Worm (Caenorhabditis elegans) whole organism, midembryonic: ENCODE results near the gene rpl-16.

ENCODE experiments used
- T22C8.4 ChIP-seq: fragments of 200-800 bp; sonication (Bioruptor generic); IDR thresholded peaks from 2 replicates; pipeline ENCODE4 v1.3.6; 2022; ENCODE audit warnings: missing genetic modification characterization, missing compliant biosample characterization
- cog-1 ChIP-seq: sonication (generic microtip); optimal IDR thresholded peaks from 2 replicates; lab custom pipeline; 2016; ENCODE audit warnings: missing genetic modification characterization, missing compliant biosample characterization
- flt-1 ChIP-seq: fragments of 200-800 bp; sonication (Bioruptor generic); IDR thresholded peaks from 2 replicates; pipeline ENCODE4 v1.3.6; 2022; ENCODE audit warnings: missing genetic modification characterization, missing compliant biosample characterization
- klf-2 ChIP-seq: fragments of 200-800 bp; sonication (Bioruptor generic); conservative IDR thresholded peaks from 2 replicates; pipeline ENCODE4 v1.3.6; 2022; ENCODE audit warnings: missing genetic modification reagents, missing genetic modification characterization, missing compliant biosample characterization
- med-1 ChIP-seq: sonication (generic microtip); optimal IDR thresholded peaks from 2 replicates; lab custom pipeline; 2017; ENCODE audit warnings: missing genetic modification characterization, mild to moderate bottlenecking, missing compliant biosample characterization, antibody characterized with exemption, missing genetic modification reagents; ENCODE audit not compliant: insufficient read depth
- ref-1 ChIP-seq: fragments of 200-800 bp; sonication (Bioruptor generic); conservative IDR thresholded peaks from 2 replicates; pipeline ENCODE4 v1.3.6; 2022; ENCODE audit warnings: missing genetic modification reagents, missing genetic modification characterization, missing compliant biosample characterization
- tab-1 ChIP-seq: fragments of 200-800 bp; sonication (Bioruptor generic); IDR thresholded peaks from 2 replicates; pipeline ENCODE4 v1.3.6; 2022; ENCODE audit warnings: missing genetic modification characterization, missing compliant biosample characterization
- ztf-23 ChIP-seq: fragments of 200-800 bp; sonication (Bioruptor generic); IDR thresholded peaks from 2 replicates; pipeline ENCODE4 v1.3.6; 2022; ENCODE audit warnings: missing genetic modification reagents, missing genetic modification characterization, missing compliant biosample characterization
- ztf-29 ChIP-seq: fragments of 200-800 bp; sonication (Bioruptor generic); IDR thresholded peaks from 2 replicates; pipeline ENCODE4 v1.3.6; 2022; ENCODE audit warnings: missing genetic modification reagents, missing genetic modification characterization, missing compliant biosample characterization

Gene rpl-16

DNA sequence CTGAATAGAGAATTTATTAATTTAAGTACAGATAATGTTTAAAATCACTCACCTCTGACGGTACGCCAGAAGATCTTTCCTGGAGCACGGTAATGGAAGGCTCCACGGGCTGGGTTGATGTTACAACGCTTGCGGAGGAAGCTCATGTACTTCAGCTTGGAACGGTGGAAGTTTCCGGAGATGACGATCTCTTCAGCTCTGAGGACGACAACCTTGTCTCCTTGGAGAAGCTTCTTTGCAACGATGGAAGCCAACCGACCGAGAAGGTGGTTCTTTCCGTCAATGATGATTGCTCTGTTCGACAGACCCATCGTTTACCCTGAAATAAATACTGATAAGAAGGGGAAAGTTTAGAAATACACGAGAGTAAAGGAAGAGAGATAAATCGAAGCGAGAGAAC is at the start of gene rpl-16:
TSS of gene rpl-16 (minus strand) at position 319 of the 400 bp plus-strand sequence.
- TF ChIP-seq klf-2 (GFP tag; lab: Robert Waterston, UW) (no peak), T22C8.4 (no peak), ztf-29 (GFP tag; lab: Robert Waterston, UW) (no peak), tab-1 (GFP tag; lab: Robert Waterston, UW) (no peak), med-1 (GFP tag; lab: Kevin White, UChicago) (no peak), ztf-23 (GFP tag; lab: Robert Waterston, UW) (no peak), ref-1 (GFP tag; lab: Robert Waterston, UW) (no peak), cog-1 (tag; lab: Kevin White, UChicago) (no peak), flt-1 (GFP tag; lab: Robert Waterston, UW) (no peak)

ce11 chrIII:3550364-3550763 is 47.0 kb upstream of the rpl-16 start:
- TF ChIP-seq ztf-29 (GFP tag; lab: Robert Waterston, UW) (no peak), ztf-23 (GFP tag; lab: Robert Waterston, UW) (no peak), tab-1 (GFP tag; lab: Robert Waterston, UW) (no peak), klf-2 (GFP tag; lab: Robert Waterston, UW) (no peak), ref-1 (GFP tag; lab: Robert Waterston, UW) (no peak), med-1 (GFP tag; lab: Kevin White, UChicago) (no peak), flt-1 (GFP tag; lab: Robert Waterston, UW) (no peak), cog-1 (tag; lab: Kevin White, UChicago) (no peak), T22C8.4 (no peak)

- TF ChIP-seq klf-2 (GFP tag; lab: Robert Waterston, UW) (no peak), tab-1 (GFP tag; lab: Robert Waterston, UW) (no peak), ztf-23 (GFP tag; lab: Robert Waterston, UW) (no peak), cog-1 (tag; lab: Kevin White, UChicago) (no peak), T22C8.4 (no peak), med-1 (GFP tag; lab: Kevin White, UChicago) (no peak), ref-1 (GFP tag; lab: Robert Waterston, UW) (no peak), ztf-29 (GFP tag; lab: Robert Waterston, UW) (no peak), flt-1 (GFP tag; lab: Robert Waterston, UW) (no peak)
Measured at ce11 chrIII:3549750-3550149, 46.3 kb upstream of the rpl-16 start, which contains the start of gene C54C6.5. C54C6.5 (minus strand) TSS chrIII:3549850.

- TF ChIP-seq ref-1 (GFP tag; lab: Robert Waterston, UW) (no peak), ztf-29 (GFP tag; lab: Robert Waterston, UW) (no peak), T22C8.4 (no peak)
Measured at ce11 chrIII:3548017-3548416, 44.6 kb upstream of the rpl-16 start, which contains the start of gene C54C6.11. C54C6.11 (plus strand) TSS chrIII:3548317.

DNA sequence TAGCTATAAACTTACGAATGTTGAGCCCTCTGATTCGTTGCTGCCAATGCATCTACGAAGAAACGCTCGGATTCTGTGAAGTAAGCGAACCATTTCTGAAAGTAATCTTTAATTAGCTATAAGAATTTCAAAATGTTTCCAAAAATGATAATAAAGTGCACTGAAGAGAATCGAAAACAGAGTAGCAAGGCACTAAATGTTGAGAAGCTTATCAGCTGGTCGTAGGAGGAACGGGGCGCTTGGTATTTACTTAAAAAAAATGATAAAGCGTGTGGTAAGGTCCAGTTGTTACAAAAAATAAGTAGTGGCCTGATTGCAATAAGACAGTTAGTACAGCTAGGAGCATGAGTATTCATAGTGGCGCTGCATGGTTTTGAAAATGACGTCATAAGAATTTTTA is 42.9 kb upstream of the rpl-16 start, which contains the start of gene C54C6.7:
TSS of gene C54C6.7 (minus strand) at position 101 of the 400 bp plus-strand sequence.
- no peak for TF ChIP-seq klf-2 (GFP tag; lab: Robert Waterston, UW)
- no peak for TF ChIP-seq ztf-23 (GFP tag; lab: Robert Waterston, UW)
- no peak for TF ChIP-seq flt-1 (GFP tag; lab: Robert Waterston, UW)
- TF ChIP-seq tab-1 (GFP tag; lab: Robert Waterston, UW), result no peak
- no peak for TF ChIP-seq ref-1 (GFP tag; lab: Robert Waterston, UW)
- TF ChIP-seq med-1 (GFP tag; lab: Kevin White, UChicago), result no peak
- TF ChIP-seq cog-1 (tag; lab: Kevin White, UChicago), result no peak
- no peak for TF ChIP-seq T22C8.4

ce11 chrIII:3543071-3543470 is 39.7 kb upstream of the rpl-16 start:
- no peak for TF ChIP-seq tab-1 (GFP tag; lab: Robert Waterston, UW)
- no peak for TF ChIP-seq med-1 (GFP tag; lab: Kevin White, UChicago)
- TF ChIP-seq ref-1 (GFP tag; lab: Robert Waterston, UW), result no peak
- peak; percentile 44 for TF ChIP-seq cog-1 (tag; lab: Kevin White, UChicago)
- no peak for TF ChIP-seq ztf-23 (GFP tag; lab: Robert Waterston, UW)
- no peak for TF ChIP-seq klf-2 (GFP tag; lab: Robert Waterston, UW)
- TF ChIP-seq ztf-29 (GFP tag; lab: Robert Waterston, UW), result no peak
- TF ChIP-seq T22C8.4, result no peak
- peak; percentile 19; the same call in 1 of the 2 replicates for TF ChIP-seq flt-1 (GFP tag; lab: Robert Waterston, UW)

ce11 chrIII:3542105-3542504 is 38.7 kb upstream of the rpl-16 start:
- TF ChIP-seq T22C8.4 (no peak), flt-1 (GFP tag; lab: Robert Waterston, UW) (no peak), ztf-29 (GFP tag; lab: Robert Waterston, UW) (no peak)

ce11 chrIII:3541539-3541938 is 38.1 kb upstream of the rpl-16 start, which contains the start of gene ben-1:
ben-1 (minus strand) TSS chrIII:3541639.
- TF ChIP-seq ztf-29 (GFP tag; lab: Robert Waterston, UW), result no peak
- TF ChIP-seq ztf-23 (GFP tag; lab: Robert Waterston, UW), result no peak
- TF ChIP-seq tab-1 (GFP tag; lab: Robert Waterston, UW), result no peak
- no peak for TF ChIP-seq med-1 (GFP tag; lab: Kevin White, UChicago)
- TF ChIP-seq flt-1 (GFP tag; lab: Robert Waterston, UW), result no peak
- TF ChIP-seq cog-1 (tag; lab: Kevin White, UChicago), result no peak
- TF ChIP-seq T22C8.4, result no peak
- no peak for TF ChIP-seq ref-1 (GFP tag; lab: Robert Waterston, UW)
- TF ChIP-seq klf-2 (GFP tag; lab: Robert Waterston, UW), result no peak

DNA sequence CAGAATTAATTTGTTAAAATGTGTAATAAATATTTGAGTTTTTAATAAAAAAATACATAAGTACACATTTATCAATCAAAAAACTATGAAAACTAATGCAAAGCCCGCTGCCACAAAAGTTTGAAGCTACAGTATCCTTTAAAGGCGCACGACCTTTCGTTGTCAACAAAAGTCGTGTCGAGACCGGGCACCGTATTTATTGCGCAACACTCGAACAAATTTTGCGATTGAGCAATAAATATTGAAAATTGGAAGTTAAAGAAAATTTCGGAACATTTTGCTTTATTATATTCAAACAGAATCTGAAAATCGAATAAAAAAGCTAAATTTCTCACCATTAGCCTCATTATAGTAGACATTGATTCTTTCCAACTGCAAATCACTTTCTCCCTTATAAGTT is 37.7 kb upstream of the rpl-16 start:
- TF ChIP-seq tab-1 (GFP tag; lab: Robert Waterston, UW) (no peak), flt-1 (GFP tag; lab: Robert Waterston, UW) (no peak), ztf-23 (GFP tag; lab: Robert Waterston, UW) (no peak), cog-1 (tag; lab: Kevin White, UChicago) (no peak)
